Fruit fly (Drosophila melanogaster): ENCODE data around the gene CG33181.
A peak's percentile ranks its signal among the peaks of the same experiment; 100 is the strongest.

The CG33181 gene

dm6 chrX:8489048-8489447 is at the start of gene CG33181:
TSS of gene CG33181 (plus strand) at chrX:8489348.
- TF ChIP-seq noc (tag; optimal IDR thresholded peaks at IDR 0.05): no peak

dm6 chrX:8442161-8442560 is 47.0 kb upstream of the CG33181 start, which contains the start of gene CG12123:
TSS of gene CG12123 (minus strand) at chrX:8442348.
- TF ChIP-seq noc (tag; optimal IDR thresholded peaks at IDR 0.05): no peak

- TF ChIP-seq noc (tag; optimal IDR thresholded peaks at IDR 0.05): no peak
Observed at dm6 chrX:8442912-8443311, 46.2 kb upstream of the CG33181 start.

dm6 chrX:8444279-8444678 is 44.9 kb upstream of the CG33181 start:
- TF ChIP-seq noc (tag; optimal IDR thresholded peaks at IDR 0.05): no peak

- TF ChIP-seq noc (tag; optimal IDR thresholded peaks at IDR 0.05): no peak
Observed at dm6 chrX:8444883-8445572, 44.1 kb upstream of the CG33181 start.

- TF ChIP-seq noc (tag; optimal IDR thresholded peaks at IDR 0.05): no peak
Observed at dm6 chrX:8447166-8447565, 42.0 kb upstream of the CG33181 start.

- TF ChIP-seq noc (tag; optimal IDR thresholded peaks at IDR 0.05): no peak
Observed at dm6 chrX:8448171-8448570, 41.0 kb upstream of the CG33181 start.

dm6 chrX:8450214-8450904 is 38.8 kb upstream of the CG33181 start:
- peak; percentile 30 for TF ChIP-seq noc (tag; optimal IDR thresholded peaks at IDR 0.05)

dm6 chrX:8452163-8452562 is 37.0 kb upstream of the CG33181 start:
- no peak for TF ChIP-seq noc (tag; optimal IDR thresholded peaks at IDR 0.05)

- peak; percentile 27 for TF ChIP-seq noc (tag; optimal IDR thresholded peaks at IDR 0.05)
Observed at dm6 chrX:8455019-8455555, 34.1 kb upstream of the CG33181 start, which contains the start of gene org-1. TSS of gene org-1 (minus strand) at chrX:8455069.

- TF ChIP-seq noc (tag; optimal IDR thresholded peaks at IDR 0.05): no peak
Observed at dm6 chrX:8457532-8457931, 31.6 kb upstream of the CG33181 start, which contains the start of gene CG32713. TSS of gene CG32713 (minus strand) at chrX:8457632.

- TF ChIP-seq noc (tag; optimal IDR thresholded peaks at IDR 0.05): no peak
Observed at dm6 chrX:8459452-8460040, 29.6 kb upstream of the CG33181 start.

- TF ChIP-seq noc (tag; optimal IDR thresholded peaks at IDR 0.05): no peak
Observed at dm6 chrX:8460232-8460631, 28.9 kb upstream of the CG33181 start.

dm6 chrX:8460686-8461085 is 28.5 kb upstream of the CG33181 start, which contains the start of gene CG15347:
TSS of gene CG15347 (minus strand) at chrX:8460898.
- TF ChIP-seq noc (tag; optimal IDR thresholded peaks at IDR 0.05): no peak

dm6 chrX:8461147-8461546 is 28.0 kb upstream of the CG33181 start, which contains the start of gene Es2:
TSS of gene Es2 (plus strand) at chrX:8461479.
- TF ChIP-seq noc (tag; optimal IDR thresholded peaks at IDR 0.05): no peak

dm6 chrX:8464378-8465036 is 24.6 kb upstream of the CG33181 start, which contains the start of gene Sptr:
TSS of gene Sptr (minus strand) at chrX:8464438.
- peak; percentile 96 for TF ChIP-seq noc (tag; optimal IDR thresholded peaks at IDR 0.05)
